Worm (Caenorhabditis elegans): ENCODE measurements around the gene ril-2.

ril-2 gene

ce11 chrV:12599110-12599509 is at the start of gene ril-2, which contains the start of gene C14C10.10:
Gene ril-2 (minus strand): TSS chrV:12599157.
Gene C14C10.10 (minus strand): TSS chrV:12599128.
- TF ChIP-seq fos-1 (tag; optimal IDR thresholded peaks at IDR 0.05) (no peak), jun-1 (tag; optimal IDR thresholded peaks at IDR 0.05) (no peak), lsy-2 (tag; optimal IDR thresholded peaks at IDR 0.05) (peak; percentile 4 to 51), nhr-47 (tag; optimal IDR thresholded peaks at IDR 0.05) (peak; percentile 49), sptf-1 (tag; optimal IDR thresholded peaks at IDR 0.05) (no peak), unc-130 (tag; optimal IDR thresholded peaks at IDR 0.05) (no peak), fkh-10 (GFP tag; optimal IDR thresholded peaks at IDR 0.05) (no peak), ets-5 (GFP tag; IDR thresholded peaks at IDR 0.05) (no peak), efl-3 (GFP tag; optimal IDR thresholded peaks at IDR 0.05) (no peak), nhr-12 (tag; optimal IDR thresholded peaks at IDR 0.05) (no peak), elt-2 (tag; optimal IDR thresholded peaks at IDR 0.05) (no peak), nhr-20 (tag; optimal IDR thresholded peaks at IDR 0.05) (no peak), unc-98 (GFP tag; IDR thresholded peaks at IDR 0.05) (no peak), C16A3.4 (tag; optimal IDR thresholded peaks at IDR 0.05) (no peak), nhr-237 (tag; optimal IDR thresholded peaks at IDR 0.05) (no peak), pag-3 (tag; optimal IDR thresholded peaks at IDR 0.05; ENCODE audit: borderline replicate concordance, insufficient read depth) (no peak), blmp-1 (tag; optimal IDR thresholded peaks at IDR 0.05) (no peak), fkh-4 (tag; optimal IDR thresholded peaks at IDR 0.05; ENCODE audit: borderline replicate concordance) (no peak), nhr-77 (tag; optimal IDR thresholded peaks at IDR 0.05) (no peak), lin-35 (GFP tag; optimal IDR thresholded peaks at IDR 0.05) (peak in 1 of 2 experiments; percentile 34), nhr-76 (tag; optimal IDR thresholded peaks at IDR 0.05) (no peak), ceh-63 (GFP tag; optimal IDR thresholded peaks at IDR 0.05) (no peak), mep-1 (tag; optimal IDR thresholded peaks at IDR 0.05) (peak; percentile 65), lin-39 (tag; optimal IDR thresholded peaks at IDR 0.05) (no peak), nhr-71 (tag; optimal IDR thresholded peaks at IDR 0.05) (peak; percentile 47), irx-1 (tag; optimal IDR thresholded peaks at IDR 0.05) (peak; percentile 36), pax-3 (tag; optimal IDR thresholded peaks at IDR 0.05) (no peak), zag-1 (tag; optimal IDR thresholded peaks at IDR 0.05) (no peak), unc-62 (GFP tag; optimal IDR thresholded peaks at IDR 0.05) (no peak), lin-13 (GFP tag; optimal IDR thresholded peaks at IDR 0.05) (no peak), snpc-4 (tag; optimal IDR thresholded peaks at IDR 0.05) (peak; percentile 24), vab-15 (tag; optimal IDR thresholded peaks at IDR 0.05) (no peak), grh-1 (GFP tag; IDR thresholded peaks at IDR 0.05) (no peak), nhr-90 (tag; optimal IDR thresholded peaks at IDR 0.05; ENCODE audit: poor library complexity) (no peak), rnt-1 (tag; optimal IDR thresholded peaks at IDR 0.05) (peak; percentile 28), swsn-7 (tag; optimal IDR thresholded peaks at IDR 0.05) (peak; percentile 15), egl-27 (tag; optimal IDR thresholded peaks at IDR 0.05) (no peak), ces-1 (GFP tag; optimal IDR thresholded peaks at IDR 0.05) (no peak), aha-1 (tag; optimal IDR thresholded peaks at IDR 0.05) (no peak), ceh-90 (tag; optimal IDR thresholded peaks at IDR 0.05) (no peak), dsc-1 (tag; optimal IDR thresholded peaks at IDR 0.05) (no peak), nhr-19 (GFP tag; conservative IDR thresholded peaks at IDR 0.05) (no peak), mef-2 (tag; optimal IDR thresholded peaks at IDR 0.05) (no peak), unc-30 (tag; optimal IDR thresholded peaks at IDR 0.05) (no peak), lin-15B (tag; optimal IDR thresholded peaks at IDR 0.05) (no peak), mab-9 (GFP tag; IDR thresholded peaks at IDR 0.05) (no peak), snu-23 (GFP tag; optimal IDR thresholded peaks at IDR 0.05) (peak; percentile 43), hpl-2 (GFP tag; optimal IDR thresholded peaks at IDR 0.05) (no peak), hlh-4 (tag; optimal IDR thresholded peaks at IDR 0.05) (no peak), C04F5.9 (tag; optimal IDR thresholded peaks at IDR 0.05) (no peak), F16B12.6 (tag; optimal IDR thresholded peaks at IDR 0.05) (peak; percentile 84), tbx-2 (tag; optimal IDR thresholded peaks at IDR 0.05) (peak; percentile 0), egl-13 (tag; optimal IDR thresholded peaks at IDR 0.05) (no peak), isw-1 (GFP tag; IDR thresholded peaks at IDR 0.05) (no peak)

All from whole organism, L1 larva.